Fruit fly (Drosophila melanogaster) whole organism, embryonic: Measurements from ENCODE around the gene Ythdc1.

Experiments used
- Abd-B ChIP-seq: fragments of 200-800 bp; sonication (Bioruptor generic); optimal IDR thresholded peaks from 2 replicates; lab custom pipeline; 2018; ENCODE audit warnings: missing biosample characterization, mild to moderate bottlenecking, missing genetic modification characterization, moderate library complexity
- Ada2b ChIP-seq: fragments of 200-800 bp; sonication (Bioruptor generic); IDR thresholded peaks from 2 replicates; pipeline ENCODE4 v1.3.6; 2022; ENCODE audit warnings: missing biosample characterization, missing genetic modification characterization
- Aef1 ChIP-seq: fragments of 200-800 bp; sonication (Bioruptor generic); IDR thresholded peaks from 3 replicates; pipeline ENCODE4 v1.3.6; 2022; ENCODE audit warnings: missing biosample characterization, missing genetic modification characterization
- CG10321 ChIP-seq: fragments of 200-800 bp; sonication (Bioruptor generic); IDR thresholded peaks from 2 replicates; pipeline ENCODE4 v1.3.6; 2022; ENCODE audit warnings: missing biosample characterization, missing genetic modification characterization
- CG10654 ChIP-seq: fragments of 200-800 bp; sonication (Bioruptor generic); optimal IDR thresholded peaks from 2 replicates; lab custom pipeline; 2016; ENCODE audit warnings: missing biosample characterization, missing genetic modification characterization
- CG10979 ChIP-seq: fragments of 200-800 bp; sonication (Bioruptor generic); optimal IDR thresholded peaks from 2 replicates; lab custom pipeline; 2018; ENCODE audit warnings: missing biosample characterization, mild to moderate bottlenecking, missing genetic modification characterization, moderate library complexity
- CG12391 ChIP-seq: fragments of 200-800 bp; sonication (Bioruptor generic); optimal IDR thresholded peaks from 3 replicates; lab custom pipeline; 2018; ENCODE audit warnings: missing biosample characterization, mild to moderate bottlenecking, missing genetic modification characterization, moderate library complexity
- CG12659 ChIP-seq: fragments of 200-800 bp; sonication (Bioruptor generic); optimal IDR thresholded peaks from 3 replicates; lab custom pipeline; 2017; ENCODE audit warnings: mild to moderate bottlenecking, missing biosample characterization, missing genetic modification reagents, missing genetic modification characterization
- CG13424 ChIP-seq: fragments of 200-800 bp; sonication (Bioruptor generic); optimal IDR thresholded peaks from 2 replicates; lab custom pipeline; 2019; ENCODE audit warnings: missing biosample characterization, mild to moderate bottlenecking, missing genetic modification characterization, moderate library complexity
- CG1647 ChIP-seq: fragments of 200-800 bp; sonication (Bioruptor generic); optimal IDR thresholded peaks from 3 replicates; lab custom pipeline; 2016; ENCODE audit warnings: missing biosample characterization, missing genetic modification characterization
- CG16813 ChIP-seq: fragments of 200-800 bp; sonication (Bioruptor generic); IDR thresholded peaks from 3 replicates; pipeline ENCODE4 v1.3.6; 2022; ENCODE audit warnings: missing biosample characterization, missing genetic modification characterization; ENCODE audit not compliant: partially characterized antibody
- CG2678 ChIP-seq: fragments of 200-800 bp; sonication (Bioruptor generic); optimal IDR thresholded peaks from 3 replicates; lab custom pipeline; 2019; ENCODE audit warnings: missing biosample characterization, mild to moderate bottlenecking, missing genetic modification characterization, moderate library complexity
- CG33557 ChIP-seq: fragments of 200-800 bp; sonication (Bioruptor generic); optimal IDR thresholded peaks from 2 replicates; lab custom pipeline; 2019; ENCODE audit warnings: missing biosample characterization, mild to moderate bottlenecking, missing genetic modification characterization, moderate library complexity
- CG4730 ChIP-seq: fragments of 200-800 bp; sonication (Bioruptor generic); IDR thresholded peaks from 2 replicates; pipeline ENCODE4 v1.3.6; 2022; ENCODE audit warnings: missing biosample characterization, missing genetic modification characterization
- CG6813 ChIP-seq: fragments of 200-800 bp; sonication (Bioruptor generic); optimal IDR thresholded peaks from 2 replicates; lab custom pipeline; 2017; ENCODE audit warnings: missing biosample characterization, missing genetic modification characterization, mild to moderate bottlenecking, moderate library complexity, missing genetic modification reagents
- CG6854 ChIP-seq: fragments of 200-800 bp; sonication (Bioruptor generic); optimal IDR thresholded peaks from 3 replicates; lab custom pipeline; 2017; ENCODE audit warnings: missing biosample characterization, mild to moderate bottlenecking, missing genetic modification characterization
- CG8478 ChIP-seq: fragments of >200 bp; optimal IDR thresholded peaks from 2 replicates; lab custom pipeline; 2018
- CG9215 ChIP-seq: fragments of 200-800 bp; sonication (Bioruptor generic); IDR thresholded peaks from 2 replicates; pipeline ENCODE4 v1.3.6; 2022; ENCODE audit warnings: missing biosample characterization, missing genetic modification characterization
- CG9876 ChIP-seq: fragments of 200-800 bp; sonication (Bioruptor generic); optimal IDR thresholded peaks from 2 replicates; lab custom pipeline; 2016; ENCODE audit warnings: missing biosample characterization, missing genetic modification characterization
- HHEX ChIP-seq: fragments of 200-800 bp; sonication (Bioruptor generic); optimal IDR thresholded peaks from 3 replicates; lab custom pipeline; 2017; ENCODE audit warnings: missing biosample characterization, mild to moderate bottlenecking, missing genetic modification characterization, missing genetic modification reagents
- Hand ChIP-seq: fragments of 200-800 bp; sonication (Bioruptor generic); optimal IDR thresholded peaks from 2 replicates; lab custom pipeline; 2017; ENCODE audit warnings: mild to moderate bottlenecking, missing biosample characterization, missing genetic modification reagents, missing genetic modification characterization
- Med ChIP-seq: fragments of 200-800 bp; sonication (Bioruptor generic); peaks from one replicate; lab custom pipeline; 2016; ENCODE audit warnings: missing biosample characterization, missing genetic modification characterization, mild to moderate bottlenecking, inconsistent platforms, moderate library complexity
- Myb ChIP-seq: fragments of 200-800 bp; sonication (Bioruptor generic); optimal IDR thresholded peaks from 2 replicates; lab custom pipeline; 2016; ENCODE audit warnings: missing biosample characterization, missing genetic modification characterization
- Ptx1 ChIP-seq: fragments of 200-800 bp; sonication (Bioruptor generic); IDR thresholded peaks from 2 replicates; pipeline ENCODE4 v1.3.6; 2022; ENCODE audit warnings: missing biosample characterization, missing genetic modification characterization
- Ravus ChIP-seq: fragments of 200-800 bp; sonication (Bioruptor generic); IDR thresholded peaks from 2 replicates; pipeline ENCODE4 v1.3.6; 2022; ENCODE audit warnings: missing biosample characterization, missing genetic modification characterization
- Spps ChIP-seq: fragments of 200-800 bp; sonication (Bioruptor generic); optimal IDR thresholded peaks from 2 replicates; lab custom pipeline; 2018; ENCODE audit warnings: missing biosample characterization, mild to moderate bottlenecking, missing genetic modification characterization
- Taf1 ChIP-seq: fragments of 200-800 bp; sonication (Bioruptor generic); IDR thresholded peaks from 2 replicates; pipeline ENCODE4 v1.3.6; 2022; ENCODE audit warnings: missing biosample characterization, missing genetic modification characterization
- amos ChIP-seq: fragments of 200-800 bp; sonication (Bioruptor generic); IDR thresholded peaks from 2 replicates; pipeline ENCODE4 v1.3.6; 2022; ENCODE audit warnings: missing biosample characterization, missing genetic modification characterization; ENCODE audit not compliant: partially characterized antibody
- aop ChIP-seq: fragments of 200-800 bp; sonication (Bioruptor generic); IDR thresholded peaks from 2 replicates; pipeline ENCODE4 v1.3.6; 2022; ENCODE audit warnings: missing biosample characterization, missing genetic modification characterization
- bcd ChIP-seq: fragments of 200-800 bp; sonication (Bioruptor generic); optimal IDR thresholded peaks from 2 replicates; lab custom pipeline; 2017; ENCODE audit warnings: missing biosample characterization, mild to moderate bottlenecking, missing genetic modification characterization
- br ChIP-seq: fragments of >200 bp; optimal IDR thresholded peaks from 2 replicates; lab custom pipeline; 2017
- btn ChIP-seq: fragments of 200-800 bp; sonication (Bioruptor generic); optimal IDR thresholded peaks from 2 replicates; lab custom pipeline; 2016; ENCODE audit warnings: missing biosample characterization, missing genetic modification characterization
- cg ChIP-seq: fragments of 200-800 bp; sonication (Bioruptor generic); optimal IDR thresholded peaks from 3 replicates; lab custom pipeline; 2019; ENCODE audit warnings: missing biosample characterization, mild to moderate bottlenecking, missing genetic modification characterization, moderate library complexity
- chn ChIP-seq: fragments of 200-800 bp; sonication (Bioruptor generic); optimal IDR thresholded peaks from 2 replicates; lab custom pipeline; 2016; ENCODE audit warnings: missing biosample characterization, missing genetic modification characterization
- croc ChIP-seq: fragments of 200-800 bp; sonication (Bioruptor generic); conservative IDR thresholded peaks from 3 replicates; pipeline ENCODE4 v1.3.6; 2022; ENCODE audit warnings: missing biosample characterization, missing genetic modification characterization
- dimm ChIP-seq: fragments of 200-800 bp; sonication (Bioruptor generic); IDR thresholded peaks from 2 replicates; pipeline ENCODE4 v1.3.6; 2022; ENCODE audit warnings: missing biosample characterization, missing genetic modification characterization
- disco-r ChIP-seq: fragments of 200-800 bp; sonication (Bioruptor generic); optimal IDR thresholded peaks from 2 replicates; lab custom pipeline; 2016; ENCODE audit warnings: missing biosample characterization, missing genetic modification characterization
- dmrt99B ChIP-seq: fragments of 200-800 bp; sonication (Bioruptor generic); optimal IDR thresholded peaks from 2 replicates; lab custom pipeline; 2018; ENCODE audit warnings: missing biosample characterization, mild to moderate bottlenecking, missing genetic modification characterization, moderate library complexity
- dpn ChIP-seq, 2 experiments: fragments of 200-800 bp; sonication (Bioruptor generic); optimal IDR thresholded peaks; 3 replicates each; lab custom pipeline; 2016; ENCODE audit warnings: missing biosample characterization in 2 of 2, missing genetic modification characterization in 2 of 2
- fru ChIP-seq: fragments of >200 bp; optimal IDR thresholded peaks from 2 replicates; lab custom pipeline; 2017
- fu2 ChIP-seq: fragments of 200-800 bp; sonication (Bioruptor generic); optimal IDR thresholded peaks from 2 replicates; lab custom pipeline; 2016; ENCODE audit warnings: missing biosample characterization, missing genetic modification characterization
- gcm2 ChIP-seq: fragments of 200-800 bp; sonication (Bioruptor generic); optimal IDR thresholded peaks from 2 replicates; lab custom pipeline; 2016; ENCODE audit warnings: missing biosample characterization, missing genetic modification characterization
- gfzf ChIP-seq: fragments of 200-800 bp; sonication (Bioruptor generic); optimal IDR thresholded peaks from 2 replicates; lab custom pipeline; 2016; ENCODE audit warnings: missing biosample characterization, mild to moderate bottlenecking, missing genetic modification characterization, moderate library complexity
- grau ChIP-seq: fragments of 200-800 bp; optimal IDR thresholded peaks from 3 replicates; lab custom pipeline; 2019; ENCODE audit warnings: missing biosample characterization, mild to moderate bottlenecking, missing genetic modification characterization, moderate library complexity
- gro ChIP-seq: fragments of 200-800 bp; sonication (Bioruptor generic); optimal IDR thresholded peaks from 2 replicates; lab custom pipeline; 2016; ENCODE audit warnings: missing biosample characterization, missing genetic modification characterization
- lab ChIP-seq: fragments of 200-800 bp; sonication (Bioruptor generic); optimal IDR thresholded peaks from 3 replicates; lab custom pipeline; 2017; ENCODE audit warnings: missing biosample characterization, missing genetic modification characterization, mild to moderate bottlenecking, moderate library complexity, missing genetic modification reagents
- prd ChIP-seq, 3 experiments: fragments of >200 bp in 2 of 3; fragments of 200-800 bp in 1 of 3; sonication (Bioruptor generic) in 1 of 3; optimal IDR thresholded peaks in 2 of 3; IDR thresholded peaks in 1 of 3; 2 replicates in 2 of 3; 3 replicates in 1 of 3; pipeline versions ENCODE4 v1.3.6 to Lab custom; 2017 to 2022; ENCODE audit warnings: missing biosample characterization in 1 of 3, missing genetic modification characterization in 1 of 3
- slbo ChIP-seq: fragments of 200-800 bp; sonication (Bioruptor generic); IDR thresholded peaks from 2 replicates; pipeline ENCODE4 v1.3.6; 2022; ENCODE audit warnings: missing biosample characterization, missing genetic modification characterization
- slp2 ChIP-seq: fragments of 200-800 bp; sonication (Bioruptor generic); optimal IDR thresholded peaks from 2 replicates; lab custom pipeline; 2016; ENCODE audit warnings: missing biosample characterization, missing genetic modification characterization
- sob ChIP-seq: fragments of 200-800 bp; sonication (Bioruptor generic); IDR thresholded peaks from 2 replicates; pipeline ENCODE4 v1.3.6; 2022; ENCODE audit warnings: missing biosample characterization, missing genetic modification characterization
- vvl ChIP-seq: fragments of 200-800 bp; sonication (Bioruptor generic); IDR thresholded peaks from 2 replicates; pipeline ENCODE4 v1.3.6; 2022; ENCODE audit warnings: missing biosample characterization, missing genetic modification characterization
- wdn ChIP-seq: fragments of 200-800 bp; sonication (Bioruptor generic); IDR thresholded peaks from 2 replicates; pipeline ENCODE4 v1.3.6; 2022; ENCODE audit warnings: missing biosample characterization, missing genetic modification characterization

Ythdc1 gene

DNA sequence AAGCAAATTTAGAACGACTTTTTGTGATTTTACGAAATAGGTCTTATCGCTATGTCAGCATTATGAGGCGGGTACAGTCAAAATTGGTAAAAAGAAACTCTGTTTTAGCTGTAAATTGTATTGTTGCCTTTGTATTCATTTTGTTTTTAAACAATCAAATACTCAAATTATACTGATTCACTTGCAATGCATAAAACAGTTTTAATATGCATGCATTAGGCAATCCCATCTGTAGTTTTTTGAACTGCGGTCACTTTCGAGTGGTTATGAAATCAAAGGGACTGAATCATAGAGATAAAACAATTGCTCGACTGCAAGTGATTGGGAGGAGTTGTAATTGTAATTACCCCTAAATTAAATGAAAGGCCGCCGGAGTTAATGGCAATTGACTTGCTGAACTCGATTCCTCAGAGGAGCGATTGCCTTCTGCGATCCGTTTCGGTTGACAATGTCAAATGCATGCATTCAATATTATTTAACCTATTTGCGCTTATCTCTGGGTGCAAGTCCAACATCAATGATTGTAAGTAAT, 34.2 kb downstream of the Ythdc1 start (continued):
- TF ChIP-seq prd (optimal IDR thresholded peaks at IDR 0.05; lab: Kevin White, UChicago) (no peak), prd (GFP tag; IDR thresholded peaks at IDR 0.05; lab: Robert Waterston, UW) (0 out of 3 replicates have a peak, but pooled peaks have one; percentile 9), chn (GFP tag; lab: Kevin White, UChicago) (no peak), lab (GFP tag; lab: Kevin White, UChicago) (peak; percentile 37), dpn (GFP tag; optimal IDR thresholded peaks at IDR 0.05; lab: Kevin White, UChicago) (no peak), sob (no peak), gro (GFP tag; lab: Kevin White, UChicago) (no peak), Ravus (GFP tag; lab: Robert Waterston, UW) (no peak), grau (tag; lab: Kevin White, UChicago) (peak; percentile 72), Abd-B (no peak), CG9876 (GFP tag; lab: Kevin White, UChicago) (no peak), gfzf (GFP tag; lab: Kevin White, UChicago) (no peak), wdn (GFP tag; lab: Robert Waterston, UW) (no peak), CG6854 (no peak), Myb (GFP tag; lab: Kevin White, UChicago) (no peak), HHEX (GFP tag; lab: Kevin White, UChicago) (no peak), CG12659 (GFP tag; lab: Kevin White, UChicago) (peak; percentile 3), Aef1 (GFP tag; lab: Robert Waterston, UW) (no peak), fru (lab: Kevin White, UChicago) (no peak), Hand (GFP tag; lab: Kevin White, UChicago) (no peak), Taf1 (no peak), CG4730 (no peak), aop (GFP tag; lab: Robert Waterston, UW) (no peak), bcd (GFP tag; lab: Kevin White, UChicago) (no peak), CG10321 (GFP tag; lab: Robert Waterston, UW) (no peak), CG12391 (tag; lab: Kevin White, UChicago) (peak; percentile 7), CG9215 (no peak), CG1647 (GFP tag; lab: Kevin White, UChicago) (no peak), btn (GFP tag; lab: Kevin White, UChicago) (no peak), CG16813 (GFP tag; lab: Robert Waterston, UW) (no peak), vvl (GFP tag; lab: Robert Waterston, UW) (0 out of 2 replicates have a peak, but pooled peaks have one; percentile 19), Med (peak; percentile 58), CG13424 (tag; lab: Kevin White, UChicago) (peak; percentile 25), gcm2 (GFP tag; lab: Kevin White, UChicago) (no peak), CG8478 (lab: Kevin White, UChicago) (no peak), dmrt99B (tag; lab: Kevin White, UChicago) (peak; percentile 0), CG6813 (GFP tag; lab: Kevin White, UChicago) (no peak), Spps (tag; lab: Kevin White, UChicago) (no peak), dimm (GFP tag; lab: Robert Waterston, UW) (no peak), CG10654 (GFP tag; lab: Kevin White, UChicago) (no peak), CG33557 (no peak), Ada2b (no peak), Ptx1 (GFP tag; lab: Robert Waterston, UW) (0 out of 2 replicates have a peak, but pooled peaks have one; percentile 13), CG10979 (tag; lab: Kevin White, UChicago) (no peak), croc (no peak), slbo (GFP tag; lab: Robert Waterston, UW) (peak; percentile 55), cg (GFP tag; lab: Kevin White, UChicago) (no peak), slp2 (no peak), disco-r (GFP tag; lab: Kevin White, UChicago) (no peak), br (no peak), fu2 (GFP tag; lab: Kevin White, UChicago) (no peak), CG2678 (tag; lab: Kevin White, UChicago) (peak; percentile 20), amos (no peak)
